Fruit fly (Drosophila melanogaster) whole organism, pupa: ENCODE results near the gene Acer.

ENCODE experiments used
- CG10348 ChIP-seq: fragments of 200-800 bp; sonication (Bioruptor generic); IDR thresholded peaks from 2 replicates; pipeline ENCODE4 v1.3.6; 2022; ENCODE audit warnings: missing biosample characterization, missing genetic modification characterization
- CG12605 ChIP-seq: fragments of 200-800 bp; sonication (Bioruptor generic); IDR thresholded peaks from 2 replicates; pipeline ENCODE4 v1.3.6; 2022; ENCODE audit warnings: missing biosample characterization, missing genetic modification characterization
- CG13204 ChIP-seq: fragments of 200-800 bp; sonication (Bioruptor generic); optimal IDR thresholded peaks from 2 replicates; lab custom pipeline; 2018; ENCODE audit warnings: missing biosample characterization, mild to moderate bottlenecking, missing genetic modification characterization, moderate library complexity
- CG14655 ChIP-seq: fragments of 200-800 bp; sonication (Bioruptor generic); optimal IDR thresholded peaks from 3 replicates; lab custom pipeline; 2017; ENCODE audit warnings: mild to moderate bottlenecking, missing biosample characterization, missing genetic modification reagents, missing genetic modification characterization
- CG15710 ChIP-seq: fragments of 200-800 bp; sonication (Bioruptor generic); optimal IDR thresholded peaks from 2 replicates; lab custom pipeline; 2018; ENCODE audit warnings: missing biosample characterization, mild to moderate bottlenecking, missing genetic modification characterization, moderate library complexity
- CG17806 ChIP-seq: fragments of 200-800 bp; sonication (Bioruptor generic); optimal IDR thresholded peaks from 2 replicates; lab custom pipeline; 2018; ENCODE audit warnings: missing biosample characterization, mild to moderate bottlenecking, missing genetic modification characterization, moderate library complexity
- CG32121 ChIP-seq: fragments of 200-800 bp; sonication (Bioruptor generic); IDR thresholded peaks from 2 replicates; pipeline ENCODE4 v1.3.6; 2022; ENCODE audit warnings: missing biosample characterization, missing genetic modification characterization
- CG34367 ChIP-seq: fragments of 200-800 bp; sonication (Bioruptor generic); optimal IDR thresholded peaks from 2 replicates; lab custom pipeline; 2018; ENCODE audit warnings: missing biosample characterization, mild to moderate bottlenecking, missing genetic modification characterization
- CG4496 ChIP-seq: fragments of 200-800 bp; sonication (Bioruptor generic); IDR thresholded peaks from 3 replicates; pipeline ENCODE4 v1.3.6; 2022; ENCODE audit warnings: missing biosample characterization, missing genetic modification characterization
- CG8159 ChIP-seq: fragments of 200-800 bp; sonication (Bioruptor generic); optimal IDR thresholded peaks from 3 replicates; lab custom pipeline; 2018; ENCODE audit warnings: missing biosample characterization, mild to moderate bottlenecking, missing genetic modification characterization, moderate library complexity
- CG8301 ChIP-seq: fragments of 200-800 bp; sonication (Bioruptor generic); optimal IDR thresholded peaks from 2 replicates; lab custom pipeline; 2018; ENCODE audit warnings: missing biosample characterization, mild to moderate bottlenecking, missing genetic modification characterization
- CG9948 ChIP-seq: fragments of 200-800 bp; sonication (Bioruptor generic); optimal IDR thresholded peaks from 2 replicates; lab custom pipeline; 2018; ENCODE audit warnings: missing biosample characterization, mild to moderate bottlenecking, missing genetic modification characterization, moderate library complexity
- D1 ChIP-seq: fragments of 200-800 bp; sonication (Bioruptor generic); optimal IDR thresholded peaks from 2 replicates; lab custom pipeline; 2018; ENCODE audit warnings: missing biosample characterization, mild to moderate bottlenecking, missing genetic modification characterization, moderate library complexity
- EcR ChIP-seq: fragments of 200-800 bp; sonication (Bioruptor generic); optimal IDR thresholded peaks from 3 replicates; lab custom pipeline; 2019; ENCODE audit warnings: missing biosample characterization, missing genetic modification characterization, mild to moderate bottlenecking, moderate library complexity, missing genetic modification reagents
- Ets98B ChIP-seq: fragments of 200-800 bp; sonication (Bioruptor generic); IDR thresholded peaks from 2 replicates; pipeline ENCODE4 v1.3.6; 2022; ENCODE audit warnings: missing biosample characterization, missing genetic modification characterization
- Pif1A ChIP-seq: fragments of 200-800 bp; sonication (Bioruptor generic); optimal IDR thresholded peaks from 3 replicates; lab custom pipeline; 2016; ENCODE audit warnings: missing biosample characterization, missing genetic modification characterization
- Pif1B ChIP-seq: fragments of 200-800 bp; sonication (Bioruptor generic); optimal IDR thresholded peaks from 3 replicates; lab custom pipeline; 2016; ENCODE audit warnings: missing biosample characterization, missing genetic modification characterization
- Snoo ChIP-seq: fragments of 200-800 bp; sonication (Bioruptor generic); optimal IDR thresholded peaks from 3 replicates; lab custom pipeline; 2017; ENCODE audit warnings: missing biosample characterization, mild to moderate bottlenecking, missing genetic modification characterization, inconsistent platforms
- fd96Ca ChIP-seq: fragments of 200-800 bp; sonication (Bioruptor generic); IDR thresholded peaks from 3 replicates; pipeline ENCODE4 v1.3.6; 2022; ENCODE audit warnings: missing biosample characterization, missing genetic modification characterization
- gl ChIP-seq: fragments of 200-800 bp; sonication (Bioruptor generic); optimal IDR thresholded peaks from 2 replicates; lab custom pipeline; 2018; ENCODE audit warnings: missing biosample characterization, mild to moderate bottlenecking, missing genetic modification characterization
- rn ChIP-seq: fragments of 200-800 bp; sonication (Bioruptor generic); IDR thresholded peaks from 2 replicates; pipeline ENCODE4 v1.3.6; 2022; ENCODE audit warnings: missing biosample characterization, missing genetic modification characterization

The Acer gene

DNA sequence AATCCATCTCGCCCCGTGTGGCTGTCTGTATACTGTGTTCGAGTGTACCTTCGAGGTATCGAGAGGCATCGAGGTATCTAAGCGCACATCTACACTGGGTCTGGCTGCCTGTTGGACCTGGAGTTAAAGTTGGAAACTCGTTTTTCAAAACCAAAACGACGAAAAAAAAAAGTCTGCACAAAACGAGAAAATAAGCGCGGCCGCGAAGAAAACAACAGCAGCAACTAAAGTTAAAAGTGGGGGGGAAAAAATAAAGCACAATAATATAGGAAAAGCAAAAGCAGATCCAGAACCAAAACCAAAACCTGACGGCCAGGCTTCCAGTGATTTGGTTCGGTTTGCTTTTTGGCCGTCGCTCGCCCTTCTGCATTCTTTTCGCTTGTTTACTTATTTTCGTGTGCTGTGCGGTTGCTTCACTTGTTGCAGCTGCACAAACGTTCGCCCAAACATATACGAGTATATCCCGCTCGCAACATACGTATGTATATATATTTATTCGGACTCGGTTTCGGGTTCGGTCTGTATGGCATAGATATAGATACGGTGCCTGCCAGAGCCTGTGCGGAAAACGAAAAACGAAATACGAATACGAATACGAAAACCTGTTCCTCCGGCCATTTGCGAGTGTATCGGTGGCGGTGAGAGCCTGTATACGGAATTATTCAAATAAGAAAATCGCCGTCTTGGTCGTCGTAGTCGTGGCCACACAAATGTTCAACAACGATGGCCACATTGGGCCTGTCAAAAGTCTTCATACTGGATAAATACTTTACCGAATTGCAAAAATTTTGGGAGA is 42.6 kb upstream of the Acer start:
- peak; percentile 91 for TF ChIP-seq D1 (tag; lab: Kevin White, UChicago)
- TF ChIP-seq CG15710 (tag; lab: Kevin White, UChicago) = peak; percentile 89
- TF ChIP-seq Snoo (tag; lab: Kevin White, UChicago) = peak; percentile 61
- no peak for TF ChIP-seq CG14655
- peak; percentile 75 for TF ChIP-seq Ets98B
- TF ChIP-seq CG13204 (GFP tag; lab: Kevin White, UChicago) = peak; percentile 97
- peak; percentile 98 for TF ChIP-seq gl (tag; lab: Kevin White, UChicago)
- no peak for TF ChIP-seq CG32121 (GFP tag; lab: Robert Waterston, UW)
- TF ChIP-seq fd96Ca (GFP tag; lab: Robert Waterston, UW) = peak; percentile 83
- peak; percentile 53 for TF ChIP-seq EcR
- TF ChIP-seq CG17806 = peak; percentile 90
- TF ChIP-seq rn (GFP tag; lab: Robert Waterston, UW) = peak; percentile 51; the same call in 1 of the 2 replicates
- peak; percentile 95 for TF ChIP-seq CG12605
- TF ChIP-seq CG4496 (GFP tag; lab: Robert Waterston, UW) = peak; percentile 87
- TF ChIP-seq CG8301 = peak; percentile 72
- TF ChIP-seq CG8159 (tag; lab: Kevin White, UChicago) = peak; percentile 87
- TF ChIP-seq Pif1A = peak; percentile 93
- no peak for TF ChIP-seq CG10348
- peak; percentile 91 for TF ChIP-seq CG34367
- TF ChIP-seq Pif1B (GFP tag; lab: Kevin White, UChicago) = peak; percentile 93
- peak; percentile 88 for TF ChIP-seq CG9948 (tag; lab: Kevin White, UChicago)

DNA sequence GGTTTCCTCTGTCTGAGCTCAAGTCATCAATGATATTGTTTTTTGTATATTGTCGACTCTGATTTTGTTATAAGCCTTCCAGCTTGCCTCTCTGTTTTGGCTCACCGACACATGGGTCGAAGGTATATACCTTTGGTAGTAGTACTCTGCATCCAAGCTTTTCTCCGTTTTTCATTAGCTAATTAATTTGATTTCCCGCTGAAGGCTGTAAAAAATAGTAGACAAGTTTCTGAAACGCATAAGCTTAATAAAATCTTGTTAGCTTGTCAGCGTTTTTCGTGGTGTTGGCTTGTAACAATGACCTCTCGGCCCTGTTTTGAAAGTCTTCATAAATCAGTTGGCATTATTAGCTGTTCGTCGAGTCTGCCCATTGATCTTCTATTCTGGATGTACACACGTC is 40.9 kb upstream of the Acer start:
- TF ChIP-seq CG4496 (GFP tag; lab: Robert Waterston, UW) = no peak
- no peak for TF ChIP-seq D1 (tag; lab: Kevin White, UChicago)
- TF ChIP-seq Ets98B = no peak
- TF ChIP-seq CG32121 (GFP tag; lab: Robert Waterston, UW) = no peak
- no peak for TF ChIP-seq CG34367
- no peak for TF ChIP-seq CG9948 (tag; lab: Kevin White, UChicago)
- TF ChIP-seq Pif1A = no peak
- no peak for TF ChIP-seq EcR

- TF ChIP-seq gl (tag; lab: Kevin White, UChicago) = no peak
These were observed 39.9 kb upstream of the Acer start, which contains the start of gene CG43796 for dm6 chr2L:8481623-8482424. Gene CG43796, plus strand, starts transcription at chr2L:8482374.

- TF ChIP-seq Ets98B (peak; percentile 11; the same call in 1 of the 2 replicates), gl (tag; lab: Kevin White, UChicago) (no peak)
- TF ChIP-seq, all 21 proteins: peak for 1
These were observed 36.2 kb upstream of the Acer start for dm6 chr2L:8485562-8485961.

DNA sequence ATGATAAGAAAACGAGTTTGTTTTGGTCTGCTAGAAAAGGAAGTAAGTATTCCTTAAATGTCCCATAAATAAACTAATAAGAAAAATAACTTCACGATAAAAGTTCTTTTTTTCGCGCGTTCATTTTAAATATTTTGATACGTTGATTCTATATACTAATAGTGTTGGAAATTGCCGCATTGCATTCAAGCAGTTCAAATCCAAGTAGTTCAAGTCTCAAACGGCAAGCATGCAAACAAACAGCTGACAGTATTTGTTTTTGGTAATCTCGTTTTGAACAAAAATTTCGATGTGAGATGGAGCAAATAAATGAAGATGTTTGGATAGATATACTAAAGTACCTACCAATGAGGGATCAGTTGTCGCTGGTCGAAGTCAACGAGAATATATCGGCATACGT is 33.0 kb upstream of the Acer start, which contains the start of gene CG13088:
Gene CG13088, plus strand, starts transcription at position 247 of the 400 bp plus-strand sequence.
- no peak for TF ChIP-seq Snoo (tag; lab: Kevin White, UChicago)
- no peak for TF ChIP-seq CG15710 (tag; lab: Kevin White, UChicago)
- no peak for TF ChIP-seq fd96Ca (GFP tag; lab: Robert Waterston, UW)
- TF ChIP-seq Ets98B = no peak
- no peak for TF ChIP-seq CG4496 (GFP tag; lab: Robert Waterston, UW)
- TF ChIP-seq CG17806 = no peak
- TF ChIP-seq gl (tag; lab: Kevin White, UChicago) = no peak
- no peak for TF ChIP-seq CG12605
- TF ChIP-seq Pif1B (GFP tag; lab: Kevin White, UChicago) = no peak
- TF ChIP-seq CG34367 = no peak
- TF ChIP-seq Pif1A = no peak
- no peak for TF ChIP-seq D1 (tag; lab: Kevin White, UChicago)
- TF ChIP-seq CG14655 = no peak
- no peak for TF ChIP-seq rn (GFP tag; lab: Robert Waterston, UW)
- TF ChIP-seq EcR = no peak
- TF ChIP-seq CG13204 (GFP tag; lab: Kevin White, UChicago) = no peak
- TF ChIP-seq CG32121 (GFP tag; lab: Robert Waterston, UW) = no peak
- no peak for TF ChIP-seq CG8301
- TF ChIP-seq CG9948 (tag; lab: Kevin White, UChicago) = no peak
- TF ChIP-seq, all 21 proteins: peak for 0

DNA sequence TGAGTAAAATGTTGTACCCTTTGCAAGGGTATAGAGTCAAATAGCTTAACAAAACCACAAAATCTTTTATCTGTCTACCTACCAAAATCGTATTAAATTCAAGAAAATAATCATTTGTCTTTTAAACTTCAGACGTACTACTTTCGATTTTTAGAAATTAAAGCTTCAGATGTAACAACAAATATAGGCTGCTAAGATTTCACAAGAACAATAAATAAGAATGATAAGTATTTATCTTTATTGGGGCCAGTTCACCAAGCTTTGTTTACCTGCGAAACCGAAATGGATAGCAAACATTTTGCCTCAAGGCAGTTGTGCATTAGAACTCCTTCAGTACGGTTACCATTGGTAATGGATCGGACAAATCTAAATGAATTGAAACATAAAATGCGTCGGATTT is 31.3 kb upstream of the Acer start, which contains the start of gene CG43400:
Gene CG43400, plus strand, starts transcription at position 301 of the 400 bp plus-strand sequence.
- TF ChIP-seq CG8159 (tag; lab: Kevin White, UChicago) (no peak), EcR (no peak), Pif1A (no peak), fd96Ca (GFP tag; lab: Robert Waterston, UW) (no peak), CG8301 (no peak), rn (GFP tag; lab: Robert Waterston, UW) (no peak), Snoo (tag; lab: Kevin White, UChicago) (no peak), CG34367 (no peak), CG10348 (no peak), Pif1B (GFP tag; lab: Kevin White, UChicago) (no peak), CG13204 (GFP tag; lab: Kevin White, UChicago) (no peak), CG17806 (no peak), Ets98B (no peak), CG4496 (GFP tag; lab: Robert Waterston, UW) (no peak), CG15710 (tag; lab: Kevin White, UChicago) (no peak), CG12605 (no peak), gl (tag; lab: Kevin White, UChicago) (no peak), CG9948 (tag; lab: Kevin White, UChicago) (no peak), CG32121 (GFP tag; lab: Robert Waterston, UW) (no peak), D1 (tag; lab: Kevin White, UChicago) (no peak)
